Worm (Caenorhabditis elegans) whole organism, dauer: ENCODE results near the gene Y41D4B.6.
"Not testable (repeated sequence)": the region's sequence is repeated elsewhere in the genome, so short reads cannot be mapped to it uniquely, and the experiment has no call there.

Experiments used
- unc-62 ChIP-seq: sonication (generic microtip); optimal IDR thresholded peaks from 2 replicates; lab custom pipeline; 2017; ENCODE audit warnings: missing biosample characterization, missing genetic modification reagents, missing genetic modification characterization

The Y41D4B.6 gene

ce11 chrIV:1633445-1633844, at the start of gene Y41D4B.6:
Gene Y41D4B.6, plus strand, starts transcription at chrIV:1633745.
- no peak for TF ChIP-seq unc-62 (GFP tag; lab: Kevin White, UChicago)

- TF ChIP-seq unc-62 (GFP tag; lab: Kevin White, UChicago) = no peak
Observed at ce11 chrIV:1595802-1596201, 37.7 kb upstream of the Y41D4B.6 start, which contains the start of gene npp-8. Gene npp-8, minus strand, starts transcription at chrIV:1595824.

- no peak for TF ChIP-seq unc-62 (GFP tag; lab: Kevin White, UChicago)
Observed at ce11 chrIV:1597018-1597417, 36.5 kb upstream of the Y41D4B.6 start, which contains the start of gene ced-2. Gene ced-2, plus strand, starts transcription at chrIV:1597318.

ce11 chrIV:1600784-1601183, 32.8 kb upstream of the Y41D4B.6 start:
- no peak for TF ChIP-seq unc-62 (GFP tag; lab: Kevin White, UChicago)

- TF ChIP-seq unc-62 (GFP tag; lab: Kevin White, UChicago) = no peak
Observed at ce11 chrIV:1601357-1601756, 32.2 kb upstream of the Y41D4B.6 start, which contains the start of gene set-23. Gene set-23, plus strand, starts transcription at chrIV:1601657.

ce11 chrIV:1602936-1603457, 30.5 kb upstream of the Y41D4B.6 start:
- TF ChIP-seq unc-62 (GFP tag; lab: Kevin White, UChicago) = no peak

ce11 chrIV:1605276-1605762, 28.2 kb upstream of the Y41D4B.6 start, which contains the start of gene Y41D4B.11:
Gene Y41D4B.11, plus strand, starts transcription at chrIV:1605712.
- TF ChIP-seq unc-62 (GFP tag; lab: Kevin White, UChicago) = no peak

- not testable (repeated sequence) for TF ChIP-seq unc-62 (GFP tag; lab: Kevin White, UChicago)
Observed at ce11 chrIV:1609973-1610372, 23.6 kb upstream of the Y41D4B.6 start, which contains the start of gene dsl-3. Gene dsl-3, plus strand, starts transcription at chrIV:1610273.

ce11 chrIV:1613592-1613991, 20.0 kb upstream of the Y41D4B.6 start, which contains the start of gene nhr-122:
Gene nhr-122, plus strand, starts transcription at chrIV:1613892.
- TF ChIP-seq unc-62 (GFP tag; lab: Kevin White, UChicago) = no peak

ce11 chrIV:1619519-1620311, 13.8 kb upstream of the Y41D4B.6 start, which contains the start of gene nhr-92:
Gene nhr-92, plus strand, starts transcription at chrIV:1620094.
- no peak for TF ChIP-seq unc-62 (GFP tag; lab: Kevin White, UChicago)

ce11 chrIV:1623712-1624111, 9.8 kb upstream of the Y41D4B.6 start, which contains the start of gene nhr-87:
Gene nhr-87, plus strand, starts transcription at chrIV:1624029.
- no peak for TF ChIP-seq unc-62 (GFP tag; lab: Kevin White, UChicago)

- TF ChIP-seq unc-62 (GFP tag; lab: Kevin White, UChicago) = no peak
Observed at ce11 chrIV:1624447-1624846, 9.1 kb upstream of the Y41D4B.6 start.

- no peak for TF ChIP-seq unc-62 (GFP tag; lab: Kevin White, UChicago)
Observed at ce11 chrIV:1626342-1626855, 7.1 kb upstream of the Y41D4B.6 start, which contains the start of gene nhr-146. Gene nhr-146, plus strand, starts transcription at chrIV:1626805.

- no peak for TF ChIP-seq unc-62 (GFP tag; lab: Kevin White, UChicago)
Observed at ce11 chrIV:1628281-1628680, 5.3 kb upstream of the Y41D4B.6 start.

ce11 chrIV:1628730-1629129, 4.8 kb upstream of the Y41D4B.6 start:
- TF ChIP-seq unc-62 (GFP tag; lab: Kevin White, UChicago) = no peak

ce11 chrIV:1631651-1632050, 1.9 kb upstream of the Y41D4B.6 start, which contains the start of gene cpg-24:
Gene cpg-24, plus strand, starts transcription at chrIV:1631951.
- no peak for TF ChIP-seq unc-62 (GFP tag; lab: Kevin White, UChicago)
